Worm (Caenorhabditis elegans): ENCODE results near the gene F41G3.10.

DNA sequence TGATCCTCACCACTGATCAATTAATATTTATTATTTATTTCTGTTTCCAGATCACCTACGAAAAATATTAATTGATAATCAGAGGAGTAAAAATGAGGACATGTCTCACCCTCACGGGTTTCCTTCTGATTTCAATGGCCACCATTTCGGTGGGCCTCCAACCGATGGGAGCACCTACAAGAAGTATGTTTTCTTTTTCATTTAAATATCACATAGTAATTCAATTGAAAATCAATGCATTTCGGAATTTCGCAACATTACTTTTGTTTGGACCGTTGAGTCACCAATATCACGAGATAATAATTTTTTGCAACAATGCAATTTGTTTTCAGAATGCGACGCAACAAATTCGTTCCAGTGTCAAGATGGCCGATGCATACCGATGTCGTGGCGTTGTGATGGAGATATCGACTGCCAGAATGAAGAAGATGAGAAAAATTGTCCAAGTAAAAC lies 34.1 kb upstream of the F41G3.10 start, which contains the start of gene gldi-2:
- TF ChIP-seq B0310.2 (tag; optimal IDR thresholded peaks at IDR 0.05): no peak
- no peak for TF ChIP-seq ama-1 (optimal IDR thresholded peaks at IDR 0.05)
- no peak for TF ChIP-seq sea-1 (GFP tag; conservative IDR thresholded peaks at IDR 0.05)
- TF ChIP-seq F13C5.2 (tag; optimal IDR thresholded peaks at IDR 0.05): no peak
- TF ChIP-seq pes-1 (GFP tag; IDR thresholded peaks at IDR 0.05): no peak

Data from whole organism, early embryonic.